Worm (Caenorhabditis elegans) whole organism, late embryonic: ENCODE results near the gene gcy-21.

Source experiments
- C08G9.2 ChIP-seq: sonication (generic microtip); optimal IDR thresholded peaks from 2 replicates; lab custom pipeline; 2016; ENCODE audit warnings: mild to moderate bottlenecking, missing genetic modification characterization, moderate library complexity, missing compliant biosample characterization
- C38D4.7 ChIP-seq: fragments of 200-800 bp; sonication (Bioruptor generic); optimal IDR thresholded peaks from 2 replicates; lab custom pipeline; 2018; ENCODE audit warnings: mild to moderate bottlenecking, missing genetic modification characterization, moderate library complexity, missing compliant biosample characterization
- K02D7.2 ChIP-seq: sonication (generic microtip); optimal IDR thresholded peaks from 2 replicates; lab custom pipeline; 2017; ENCODE audit warnings: mild to moderate bottlenecking, missing genetic modification characterization, missing compliant biosample characterization
- T23F11.4 ChIP-seq: fragments of 200-800 bp; sonication (Bioruptor generic); optimal IDR thresholded peaks from 2 replicates; lab custom pipeline; 2018; ENCODE audit warnings: mild to moderate bottlenecking, missing genetic modification characterization, missing compliant biosample characterization
- Y22D7AL.16 ChIP-seq: sonication (generic microtip); optimal IDR thresholded peaks from 2 replicates; lab custom pipeline; 2016; ENCODE audit warnings: missing genetic modification characterization, missing compliant biosample characterization
- ahr-1 ChIP-seq: sonication (generic microtip); optimal IDR thresholded peaks from 2 replicates; lab custom pipeline; 2016; ENCODE audit warnings: missing genetic modification characterization, missing compliant biosample characterization
- ceh-14 ChIP-seq: sonication (generic microtip); optimal IDR thresholded peaks from 2 replicates; lab custom pipeline; 2016; ENCODE audit warnings: missing genotype, missing genetic modification characterization, missing compliant biosample characterization
- ceh-24 ChIP-seq: sonication (generic microtip); optimal IDR thresholded peaks from 2 replicates; lab custom pipeline; 2016; ENCODE audit warnings: mild to moderate bottlenecking, missing genetic modification characterization, missing compliant biosample characterization
- ceh-30 ChIP-seq: fragments of 150-350 bp; optimal IDR thresholded peaks from 2 replicates; lab custom pipeline; 2014; ENCODE audit warnings: missing biosample characterization, missing genetic modification characterization
- ceh-31 ChIP-seq: sonication (generic microtip); optimal IDR thresholded peaks from 2 replicates; lab custom pipeline; 2016; ENCODE audit warnings: missing genetic modification characterization, missing compliant biosample characterization
- ceh-34 ChIP-seq: sonication (generic microtip); optimal IDR thresholded peaks from 2 replicates; lab custom pipeline; 2016; ENCODE audit warnings: mild to moderate bottlenecking, missing genetic modification characterization, missing compliant biosample characterization
- ceh-48 ChIP-seq: sonication (generic microtip); optimal IDR thresholded peaks from 2 replicates; lab custom pipeline; 2016; ENCODE audit warnings: missing genetic modification characterization, inconsistent platforms, missing compliant biosample characterization
- ceh-6 ChIP-seq: fragments of 200-800 bp; sonication (Bioruptor generic); optimal IDR thresholded peaks from 2 replicates; lab custom pipeline; 2018; ENCODE audit warnings: mild to moderate bottlenecking, missing genetic modification characterization, missing compliant biosample characterization
- ceh-9 ChIP-seq: sonication (generic microtip); optimal IDR thresholded peaks from 2 replicates; lab custom pipeline; 2016; ENCODE audit warnings: mild to moderate bottlenecking, missing genetic modification characterization, inconsistent platforms, missing compliant biosample characterization
- che-1 ChIP-seq: sonication (generic microtip); optimal IDR thresholded peaks from 2 replicates; lab custom pipeline; 2016; ENCODE audit warnings: mild to moderate bottlenecking, missing genetic modification characterization, missing compliant biosample characterization
- dmd-4 ChIP-seq: sonication (generic microtip); optimal IDR thresholded peaks from 2 replicates; lab custom pipeline; 2016; ENCODE audit warnings: borderline replicate concordance, missing genetic modification characterization, missing compliant biosample characterization
- elt-2 ChIP-seq: sonication (generic microtip); optimal IDR thresholded peaks from 2 replicates; lab custom pipeline; 2016; ENCODE audit warnings: missing genetic modification reagents, missing genetic modification characterization, missing compliant biosample characterization
- eyg-1 ChIP-seq: sonication (generic microtip); optimal IDR thresholded peaks from 2 replicates; lab custom pipeline; 2016; ENCODE audit warnings: missing genotype, missing genetic modification characterization, missing compliant biosample characterization
- fkh-6 ChIP-seq: sonication (generic microtip); optimal IDR thresholded peaks from 2 replicates; lab custom pipeline; 2016; ENCODE audit warnings: missing genetic modification characterization, missing compliant biosample characterization
- hlh-13 ChIP-seq: fragments of 200-800 bp; sonication (Bioruptor generic); optimal IDR thresholded peaks from 2 replicates; lab custom pipeline; 2018; ENCODE audit warnings: mild to moderate bottlenecking, missing genetic modification characterization, missing compliant biosample characterization
- lin-11 ChIP-seq: fragments of 200-800 bp; sonication (Bioruptor generic); optimal IDR thresholded peaks from 2 replicates; lab custom pipeline; 2018; ENCODE audit warnings: mild to moderate bottlenecking, missing genetic modification characterization, missing compliant biosample characterization
- madf-2 ChIP-seq: sonication (generic microtip); optimal IDR thresholded peaks from 2 replicates; lab custom pipeline; 2017; ENCODE audit warnings: missing genetic modification characterization, missing compliant biosample characterization
- nfya-1 ChIP-seq: sonication (generic microtip); optimal IDR thresholded peaks from 2 replicates; lab custom pipeline; 2017; ENCODE audit warnings: missing genetic modification characterization, mild to moderate bottlenecking, missing compliant biosample characterization, antibody characterized with exemption, moderate library complexity
- npax-4 ChIP-seq: sonication (generic microtip); optimal IDR thresholded peaks from 2 replicates; lab custom pipeline; 2016; ENCODE audit warnings: missing genetic modification characterization, missing compliant biosample characterization
- pha-2 ChIP-seq: sonication (generic microtip); optimal IDR thresholded peaks from 2 replicates; lab custom pipeline; 2017; ENCODE audit warnings: mild to moderate bottlenecking, missing genetic modification characterization, missing compliant biosample characterization
- pqm-1 ChIP-seq: sonication (generic microtip); optimal IDR thresholded peaks from 2 replicates; lab custom pipeline; 2016; ENCODE audit warnings: missing genetic modification characterization, missing compliant biosample characterization
- pros-1 ChIP-seq: fragments of 150-350 bp; optimal IDR thresholded peaks from 2 replicates; lab custom pipeline; 2014; ENCODE audit warnings: missing biosample characterization, missing genetic modification reagents, missing genetic modification characterization
- rnt-1 ChIP-seq: sonication (generic microtip); optimal IDR thresholded peaks from 2 replicates; lab custom pipeline; 2016; ENCODE audit warnings: missing genetic modification characterization, missing compliant biosample characterization
- sdc-2 ChIP-seq: sonication (generic microtip); optimal IDR thresholded peaks from 2 replicates; lab custom pipeline; 2016; ENCODE audit warnings: missing genotype, missing genetic modification characterization, missing compliant biosample characterization
- tbx-2 ChIP-seq: sonication (generic microtip); optimal IDR thresholded peaks from 2 replicates; lab custom pipeline; 2016; ENCODE audit warnings: missing genetic modification characterization, missing compliant biosample characterization
- ttx-3 ChIP-seq: sonication (generic microtip); optimal IDR thresholded peaks from 2 replicates; lab custom pipeline; 2016; ENCODE audit warnings: missing genetic modification reagents, missing genetic modification characterization, missing compliant biosample characterization
- unc-3 ChIP-seq, 2 experiments: fragments of 200-800 bp in 1 of 2; sonication (Bioruptor generic) in 1 of 2; sonication (generic microtip) in 1 of 2; conservative IDR thresholded peaks in 1 of 2; optimal IDR thresholded peaks in 1 of 2; 2 replicates each; pipeline versions ENCODE4 v1.3.6 to Lab custom; 2016 to 2022; ENCODE audit warnings: missing compliant biosample characterization in 2 of 2, missing genetic modification characterization in 2 of 2, missing genetic modification reagents in 1 of 2
- unc-42 ChIP-seq: sonication (generic microtip); optimal IDR thresholded peaks from 2 replicates; lab custom pipeline; 2016; ENCODE audit warnings: missing genotype, missing genetic modification characterization, missing compliant biosample characterization
- unc-55 ChIP-seq: sonication (generic microtip); optimal IDR thresholded peaks from 2 replicates; lab custom pipeline; 2017; ENCODE audit warnings: missing biosample characterization, missing genetic modification reagents, missing genetic modification characterization
- ztf-16 ChIP-seq: sonication (generic microtip); optimal IDR thresholded peaks from 2 replicates; lab custom pipeline; 2017; ENCODE audit warnings: missing genetic modification characterization, missing compliant biosample characterization

gcy-21 gene

ce11 chrII:2702757-2703156 lies 43.3 kb downstream of the gcy-21 start, which contains the start of gene sri-60:
Gene sri-60 (minus strand): TSS chrII:2702857.
- TF ChIP-seq nfya-1 (tag; lab: Kevin White, UChicago), result no peak
- TF ChIP-seq rnt-1 (tag; lab: Kevin White, UChicago), result no peak
- no peak for TF ChIP-seq ceh-31 (tag; lab: Kevin White, UChicago)
- no peak for TF ChIP-seq ceh-9 (tag; lab: Kevin White, UChicago)
- no peak for TF ChIP-seq tbx-2 (tag; lab: Kevin White, UChicago)
- TF ChIP-seq C08G9.2 (tag; lab: Kevin White, UChicago), result no peak
- no peak for TF ChIP-seq C38D4.7 (GFP tag; lab: Kevin White, UChicago)
- no peak for TF ChIP-seq elt-2
- no peak for TF ChIP-seq ztf-16 (tag; lab: Kevin White, UChicago)
- no peak for TF ChIP-seq ceh-48 (tag; lab: Kevin White, UChicago)
- no peak for TF ChIP-seq npax-4
- no peak for TF ChIP-seq hlh-13 (GFP tag; lab: Kevin White, UChicago)

ce11 chrII:2705200-2705599 lies 45.7 kb downstream of the gcy-21 start, which contains the start of gene srh-128:
Gene srh-128 (minus strand): TSS chrII:2705300.
- TF ChIP-seq ceh-30 (tag; lab: Kevin White, UChicago) (no peak), npax-4 (no peak), ceh-14 (tag; lab: Kevin White, UChicago) (no peak), unc-55 (GFP tag; lab: Kevin White, UChicago) (no peak), K02D7.2 (tag; lab: Kevin White, UChicago) (no peak), Y22D7AL.16 (tag; lab: Kevin White, UChicago) (no peak), dmd-4 (tag; lab: Kevin White, UChicago) (no peak), pros-1 (tag; lab: Kevin White, UChicago) (no peak), che-1 (tag; lab: Kevin White, UChicago) (no peak), sdc-2 (tag; lab: Kevin White, UChicago) (no peak), eyg-1 (tag; lab: Kevin White, UChicago) (no peak), ceh-24 (tag; lab: Kevin White, UChicago) (no peak), pha-2 (no peak), tbx-2 (tag; lab: Kevin White, UChicago) (no peak), unc-42 (tag; lab: Kevin White, UChicago) (no peak)
- TF ChIP-seq, all 69 proteins: peak for 0

DNA sequence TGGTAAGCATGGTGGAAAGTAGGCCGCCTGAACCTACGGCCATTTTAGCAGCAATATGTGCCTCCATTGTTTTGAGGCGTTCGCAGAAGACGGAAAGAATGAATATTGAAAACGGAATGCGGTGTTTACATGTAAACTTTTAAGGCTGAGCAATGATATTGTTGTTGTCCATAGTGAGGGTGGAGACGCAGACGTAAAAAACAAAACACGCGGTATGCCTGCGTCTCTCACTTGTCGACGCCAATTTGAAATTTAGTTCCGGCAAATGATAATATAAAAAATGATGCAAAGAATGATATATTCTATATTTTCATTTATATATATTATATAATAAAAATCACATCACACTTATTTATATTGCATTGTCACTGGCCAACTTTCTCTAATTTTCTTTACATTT lies 48.4 kb downstream of the gcy-21 start, which contains the start of gene Y47G7B.2:
Y47G7B.2 (minus strand) TSS at position 143 of the 400 bp plus-strand sequence.
- no peak for TF ChIP-seq pros-1 (tag; lab: Kevin White, UChicago)
- no peak for TF ChIP-seq pqm-1
- TF ChIP-seq T23F11.4 (GFP tag; lab: Kevin White, UChicago), result no peak
- TF ChIP-seq ceh-48 (tag; lab: Kevin White, UChicago), result no peak
- TF ChIP-seq madf-2 (tag; lab: Kevin White, UChicago), result no peak
- TF ChIP-seq ceh-9 (tag; lab: Kevin White, UChicago), result no peak
- TF ChIP-seq ceh-6 (GFP tag; lab: Kevin White, UChicago), result no peak
- TF ChIP-seq lin-11 (tag; lab: Kevin White, UChicago), result no peak
- no peak for TF ChIP-seq ceh-34 (tag; lab: Kevin White, UChicago)
- TF ChIP-seq unc-3 (GFP tag; conservative IDR thresholded peaks at IDR 0.05; lab: Robert Waterston, UW), result no peak
- no peak for TF ChIP-seq unc-3 (tag; optimal IDR thresholded peaks at IDR 0.05; lab: Kevin White, UChicago)
- no peak for TF ChIP-seq C08G9.2 (tag; lab: Kevin White, UChicago)
- no peak for TF ChIP-seq fkh-6
- TF ChIP-seq K02D7.2 (tag; lab: Kevin White, UChicago), result no peak
- TF ChIP-seq eyg-1 (tag; lab: Kevin White, UChicago), result no peak
- TF ChIP-seq ttx-3 (tag; lab: Kevin White, UChicago), result no peak
- TF ChIP-seq ceh-24 (tag; lab: Kevin White, UChicago), result no peak
- no peak for TF ChIP-seq ahr-1 (tag; lab: Kevin White, UChicago)
- no peak for TF ChIP-seq C38D4.7 (GFP tag; lab: Kevin White, UChicago)
